Fruit fly (Drosophila melanogaster) whole organism, embryonic: ENCODE results near the gene holn1.

Source experiments
- CG12391 ChIP-seq: fragments of 200-800 bp; sonication (Bioruptor generic); optimal IDR thresholded peaks from 3 replicates; lab custom pipeline; 2018; ENCODE audit warnings: missing biosample characterization, mild to moderate bottlenecking, missing genetic modification characterization, moderate library complexity
- CG14965 ChIP-seq: fragments of 200-800 bp; sonication (Bioruptor generic); optimal IDR thresholded peaks from 2 replicates; lab custom pipeline; 2016; ENCODE audit warnings: missing biosample characterization, missing genetic modification characterization, borderline replicate concordance
- CG4404 ChIP-seq: fragments of 200-800 bp; sonication (Bioruptor generic); IDR thresholded peaks from 2 replicates; pipeline ENCODE4 v1.3.6; 2022; ENCODE audit warnings: missing biosample characterization, missing genetic modification characterization
- CG7357 ChIP-seq: fragments of 200-800 bp; sonication (Bioruptor generic); IDR thresholded peaks from 3 replicates; pipeline ENCODE4 v1.3.6; 2022; ENCODE audit warnings: missing biosample characterization, missing genetic modification characterization
- CG8089 ChIP-seq: fragments of 200-800 bp; sonication (Bioruptor generic); optimal IDR thresholded peaks from 3 replicates; lab custom pipeline; 2016; ENCODE audit warnings: missing biosample characterization, missing genetic modification characterization
- Elba2 ChIP-seq: fragments of 200-800 bp; sonication (Bioruptor generic); optimal IDR thresholded peaks from 3 replicates; lab custom pipeline; 2016; ENCODE audit warnings: missing biosample characterization, missing genetic modification characterization
- Hr78 ChIP-seq, 2 experiments: fragments of 200-800 bp in 1 of 2; fragments of >200 bp in 1 of 2; sonication (Bioruptor generic) in 1 of 2; optimal IDR thresholded peaks; 2 replicates each; lab custom pipeline; 2017 to 2019; ENCODE audit warnings: missing biosample characterization in 2 of 2, missing genetic modification characterization in 2 of 2, mild to moderate bottlenecking in 1 of 2, moderate library complexity in 1 of 2
- al ChIP-seq: fragments of 200-800 bp; sonication (Bioruptor generic); IDR thresholded peaks from 2 replicates; pipeline ENCODE4 v1.3.6; 2022; ENCODE audit warnings: missing biosample characterization, missing genetic modification characterization
- ken ChIP-seq: fragments of 200-800 bp; sonication (Bioruptor generic); IDR thresholded peaks from 3 replicates; pipeline ENCODE4 v1.3.6; 2022; ENCODE audit warnings: missing biosample characterization, missing genetic modification characterization
- kni ChIP-seq: fragments of 200-800 bp; sonication (Bioruptor generic); optimal IDR thresholded peaks from 3 replicates; lab custom pipeline; 2017; ENCODE audit warnings: mild to moderate bottlenecking, missing biosample characterization, missing genetic modification reagents, missing genetic modification characterization
- pfk ChIP-seq: fragments of 200-800 bp; sonication (Bioruptor generic); optimal IDR thresholded peaks from 2 replicates; lab custom pipeline; 2018; ENCODE audit warnings: missing biosample characterization, mild to moderate bottlenecking, missing genetic modification characterization, moderate library complexity
- pum ChIP-seq: fragments of 200-800 bp; sonication (Bioruptor generic); optimal IDR thresholded peaks from 2 replicates; lab custom pipeline; 2016; ENCODE audit warnings: missing biosample characterization, missing genetic modification characterization
- slou ChIP-seq: fragments of 200-800 bp; sonication (Bioruptor generic); optimal IDR thresholded peaks from 3 replicates; lab custom pipeline; 2016; ENCODE audit warnings: missing biosample characterization, missing genetic modification characterization

- TF ChIP-seq pfk (no peak), CG4404 (GFP tag; lab: Robert Waterston, UW) (no peak), CG7357 (GFP tag; lab: Robert Waterston, UW) (no peak), CG8089 (GFP tag; lab: Kevin White, UChicago) (no peak), al (no peak), ken (no peak), CG14965 (GFP tag; lab: Kevin White, UChicago) (no peak), pum (GFP tag; lab: Kevin White, UChicago) (no peak), Elba2 (GFP tag; lab: Kevin White, UChicago) (peak; percentile 92), kni (no peak), CG12391 (tag; lab: Kevin White, UChicago) (peak; percentile 40), Hr78 (GFP tag; optimal IDR thresholded peaks at IDR 0.05; lab: Kevin White, UChicago) (no peak), slou (no peak)
Measured at dm6 chr2L:10395642-10396487, 39.9 kb upstream of the holn1 start, which contains the start of gene Mdh1.
